Fruit fly (Drosophila melanogaster) whole organism, embryonic: Measurements from ENCODE around the gene mdu.
A peak's percentile ranks its signal among the peaks of the same experiment; 100 is the strongest.

Source experiments
- Aef1 ChIP-seq: fragments of 200-800 bp; sonication (Bioruptor generic); IDR thresholded peaks from 3 replicates; pipeline ENCODE4 v1.3.6; 2022; ENCODE audit warnings: missing biosample characterization, missing genetic modification characterization
- Atf6 ChIP-seq: fragments of 200-800 bp; sonication (Bioruptor generic); IDR thresholded peaks from 2 replicates; pipeline ENCODE4 v1.3.6; 2022; ENCODE audit warnings: missing biosample characterization, missing genetic modification characterization
- CG10431 ChIP-seq: fragments of 200-800 bp; sonication (Bioruptor generic); optimal IDR thresholded peaks from 3 replicates; lab custom pipeline; 2018; ENCODE audit warnings: missing biosample characterization, mild to moderate bottlenecking, missing genetic modification characterization
- CG11695 ChIP-seq: fragments of 200-800 bp; sonication (Bioruptor generic); IDR thresholded peaks from 3 replicates; pipeline ENCODE4 v1.3.6; 2022; ENCODE audit warnings: missing biosample characterization, missing genetic modification characterization
- CG12155 ChIP-seq: fragments of 200-800 bp; sonication (Bioruptor generic); optimal IDR thresholded peaks from 3 replicates; lab custom pipeline; 2016; ENCODE audit warnings: missing biosample characterization, missing genetic modification characterization
- CG12299 ChIP-seq: fragments of 200-800 bp; sonication (Bioruptor generic); optimal IDR thresholded peaks from 2 replicates; lab custom pipeline; 2018; ENCODE audit warnings: missing biosample characterization, mild to moderate bottlenecking, missing genetic modification characterization
- CG13775 ChIP-seq: fragments of 200-800 bp; sonication (Bioruptor generic); optimal IDR thresholded peaks from 3 replicates; lab custom pipeline; 2017; ENCODE audit warnings: missing biosample characterization, mild to moderate bottlenecking, missing genetic modification characterization
- CG14667 ChIP-seq: fragments of 200-800 bp; sonication (Bioruptor generic); IDR thresholded peaks from 2 replicates; pipeline ENCODE4 v1.3.6; 2022; ENCODE audit warnings: missing biosample characterization, missing genetic modification characterization
- CG1529 ChIP-seq: fragments of 200-800 bp; sonication (Bioruptor generic); optimal IDR thresholded peaks from 3 replicates; lab custom pipeline; 2018; ENCODE audit warnings: missing biosample characterization, missing genetic modification characterization
- CG17912 ChIP-seq: fragments of 200-800 bp; sonication (Bioruptor generic); optimal IDR thresholded peaks from 2 replicates; lab custom pipeline; 2018; ENCODE audit warnings: missing biosample characterization, mild to moderate bottlenecking, missing genetic modification characterization
- CG18599 ChIP-seq: fragments of 200-800 bp; sonication (Bioruptor generic); optimal IDR thresholded peaks from 3 replicates; lab custom pipeline; 2017; ENCODE audit warnings: missing biosample characterization, missing genetic modification characterization, mild to moderate bottlenecking, moderate library complexity, missing genetic modification reagents
- CG2129 ChIP-seq: fragments of 200-800 bp; sonication (Bioruptor generic); IDR thresholded peaks from 2 replicates; pipeline ENCODE4 v1.3.6; 2022; ENCODE audit warnings: missing biosample characterization, missing genetic modification characterization; ENCODE audit not compliant: partially characterized antibody
- CG2199 ChIP-seq: fragments of 200-800 bp; sonication (Bioruptor generic); IDR thresholded peaks from 3 replicates; pipeline ENCODE4 v1.3.6; 2022; ENCODE audit warnings: missing biosample characterization, missing genetic modification characterization
- CG2889 ChIP-seq: fragments of 200-800 bp; sonication (Bioruptor generic); IDR thresholded peaks from 3 replicates; pipeline ENCODE4 v1.3.6; 2022; ENCODE audit warnings: missing biosample characterization, missing genetic modification characterization
- CG32767 ChIP-seq: fragments of 200-800 bp; sonication (Bioruptor generic); IDR thresholded peaks from 2 replicates; pipeline ENCODE4 v1.3.6; 2022; ENCODE audit warnings: missing biosample characterization, missing genetic modification characterization
- CG34422 ChIP-seq: fragments of 200-800 bp; sonication (Bioruptor generic); IDR thresholded peaks from 3 replicates; pipeline ENCODE4 v1.3.6; 2022; ENCODE audit warnings: missing biosample characterization, missing genetic modification characterization
- CG6654 ChIP-seq: fragments of 200-800 bp; sonication (Bioruptor generic); optimal IDR thresholded peaks from 2 replicates; lab custom pipeline; 2017; ENCODE audit warnings: missing biosample characterization, mild to moderate bottlenecking, missing genetic modification characterization
- CG7357 ChIP-seq: fragments of 200-800 bp; sonication (Bioruptor generic); IDR thresholded peaks from 3 replicates; pipeline ENCODE4 v1.3.6; 2022; ENCODE audit warnings: missing biosample characterization, missing genetic modification characterization
- CG8944 ChIP-seq: fragments of 200-800 bp; sonication (Bioruptor generic); optimal IDR thresholded peaks from 3 replicates; lab custom pipeline; 2016; ENCODE audit warnings: missing biosample characterization, missing genetic modification characterization
- CG9797 ChIP-seq: fragments of 200-800 bp; sonication (Bioruptor generic); optimal IDR thresholded peaks from 3 replicates; lab custom pipeline; 2018; ENCODE audit warnings: missing biosample characterization, mild to moderate bottlenecking, missing genetic modification characterization
- CG9932 ChIP-seq: fragments of 200-800 bp; sonication (Bioruptor generic); IDR thresholded peaks from 2 replicates; pipeline ENCODE4 v1.3.6; 2022; ENCODE audit warnings: missing biosample characterization, missing genetic modification characterization
- CrebB ChIP-seq: fragments of 200-800 bp; sonication (Bioruptor generic); optimal IDR thresholded peaks from 3 replicates; lab custom pipeline; 2018; ENCODE audit warnings: missing biosample characterization, mild to moderate bottlenecking, missing genetic modification characterization
- Dp ChIP-seq: fragments of 200-800 bp; sonication (Bioruptor generic); optimal IDR thresholded peaks from 2 replicates; lab custom pipeline; 2018; ENCODE audit warnings: missing biosample characterization, mild to moderate bottlenecking, missing genetic modification characterization, moderate library complexity
- HmgD ChIP-seq: fragments of 200-800 bp; sonication (Bioruptor generic); optimal IDR thresholded peaks from 3 replicates; lab custom pipeline; 2016; ENCODE audit warnings: missing biosample characterization, missing genetic modification characterization
- Hsf ChIP-seq: fragments of 200-800 bp; sonication (Bioruptor generic); optimal IDR thresholded peaks from 3 replicates; lab custom pipeline; 2016; ENCODE audit warnings: missing biosample characterization, missing genetic modification characterization
- Jarid2 ChIP-seq: fragments of 200-800 bp; sonication (Bioruptor generic); optimal IDR thresholded peaks from 3 replicates; lab custom pipeline; 2017; ENCODE audit warnings: mild to moderate bottlenecking, missing biosample characterization, missing genetic modification reagents, missing genetic modification characterization
- MESR4 ChIP-seq: fragments of 200-800 bp; sonication (Bioruptor generic); optimal IDR thresholded peaks from 2 replicates; lab custom pipeline; 2018; ENCODE audit warnings: missing biosample characterization, mild to moderate bottlenecking, missing genetic modification characterization, moderate library complexity
- NfI ChIP-seq: fragments of 200-800 bp; sonication (Bioruptor generic); optimal IDR thresholded peaks from 3 replicates; lab custom pipeline; 2018; ENCODE audit warnings: missing biosample characterization, mild to moderate bottlenecking, missing genetic modification characterization, moderate library complexity
- PHDP ChIP-seq: fragments of 200-800 bp; sonication (Bioruptor generic); optimal IDR thresholded peaks from 3 replicates; lab custom pipeline; 2018; ENCODE audit warnings: missing biosample characterization, mild to moderate bottlenecking, missing genetic modification characterization, moderate library complexity
- Poxn ChIP-seq: fragments of 200-800 bp; sonication (Bioruptor generic); IDR thresholded peaks from 2 replicates; pipeline ENCODE4 v1.3.6; 2022; ENCODE audit warnings: missing biosample characterization, missing genetic modification characterization
- Sry-δ ChIP-seq: fragments of 200-800 bp; sonication (Bioruptor generic); optimal IDR thresholded peaks from 2 replicates; lab custom pipeline; 2016; ENCODE audit warnings: missing biosample characterization, missing genetic modification characterization
- ap ChIP-seq: fragments of 200-800 bp; sonication (Bioruptor generic); IDR thresholded peaks from 2 replicates; pipeline ENCODE4 v1.3.6; 2022; ENCODE audit warnings: missing biosample characterization, missing genetic modification characterization
- ato ChIP-seq: fragments of 200-800 bp; sonication (Bioruptor generic); IDR thresholded peaks from 2 replicates; pipeline ENCODE4 v1.3.6; 2022; ENCODE audit warnings: missing biosample characterization, missing genetic modification characterization; ENCODE audit not compliant: partially characterized antibody
- bowl ChIP-seq: fragments of 200-800 bp; sonication (Bioruptor generic); IDR thresholded peaks from 2 replicates; pipeline ENCODE4 v1.3.6; 2022; ENCODE audit warnings: missing biosample characterization, missing genetic modification characterization
- btn ChIP-seq: fragments of 200-800 bp; sonication (Bioruptor generic); optimal IDR thresholded peaks from 2 replicates; lab custom pipeline; 2016; ENCODE audit warnings: missing biosample characterization, missing genetic modification characterization
- en ChIP-seq: fragments of 200-800 bp; sonication (Bioruptor generic); optimal IDR thresholded peaks from 2 replicates; lab custom pipeline; 2016; ENCODE audit warnings: missing biosample characterization, missing genetic modification characterization
- ewg ChIP-seq: fragments of 200-800 bp; sonication (Bioruptor generic); optimal IDR thresholded peaks from 3 replicates; lab custom pipeline; 2017; ENCODE audit warnings: mild to moderate bottlenecking, missing biosample characterization, missing genetic modification reagents, missing genetic modification characterization
- fu2 ChIP-seq: fragments of 200-800 bp; sonication (Bioruptor generic); optimal IDR thresholded peaks from 2 replicates; lab custom pipeline; 2016; ENCODE audit warnings: missing biosample characterization, missing genetic modification characterization
- grn ChIP-seq: fragments of 200-800 bp; sonication (Bioruptor generic); optimal IDR thresholded peaks from 3 replicates; lab custom pipeline; 2017; ENCODE audit warnings: missing biosample characterization, missing genetic modification characterization
- ken ChIP-seq: fragments of 200-800 bp; sonication (Bioruptor generic); IDR thresholded peaks from 3 replicates; pipeline ENCODE4 v1.3.6; 2022; ENCODE audit warnings: missing biosample characterization, missing genetic modification characterization
- p53 ChIP-seq: fragments of 200-800 bp; sonication (Bioruptor generic); optimal IDR thresholded peaks from 2 replicates; lab custom pipeline; 2016; ENCODE audit warnings: missing biosample characterization, missing genetic modification characterization
- pan ChIP-seq, 4 experiments: fragments of >200 bp in 3 of 4; fragments of 200-800 bp in 1 of 4; sonication (Bioruptor generic) in 1 of 4; optimal IDR thresholded peaks in 3 of 4; IDR thresholded peaks in 1 of 4; 2 replicates each; pipeline versions ENCODE4 v1.3.6 to Lab custom; 2017 to 2022; ENCODE audit warnings: missing biosample characterization in 2 of 4, missing genetic modification characterization in 2 of 4, mixed read lengths in 1 of 4
- psq ChIP-seq: fragments of 200-800 bp; sonication (Bioruptor generic); optimal IDR thresholded peaks from 2 replicates; lab custom pipeline; 2017; ENCODE audit warnings: missing biosample characterization, missing genetic modification characterization
- ranshi ChIP-seq: fragments of 200-800 bp; sonication (Bioruptor generic); IDR thresholded peaks from 2 replicates; pipeline ENCODE4 v1.3.6; 2022; ENCODE audit warnings: missing biosample characterization, missing genetic modification characterization
- run ChIP-seq: fragments of 200-800 bp; sonication (Bioruptor generic); optimal IDR thresholded peaks from 3 replicates; lab custom pipeline; 2018; ENCODE audit warnings: missing biosample characterization, mild to moderate bottlenecking, missing genetic modification characterization
- stc ChIP-seq: fragments of 200-800 bp; sonication (Bioruptor generic); IDR thresholded peaks from 2 replicates; pipeline ENCODE4 v1.3.6; 2022; ENCODE audit warnings: missing biosample characterization, missing genetic modification characterization
- tio ChIP-seq: fragments of 200-800 bp; sonication (Bioruptor generic); optimal IDR thresholded peaks from 2 replicates; lab custom pipeline; 2017; ENCODE audit warnings: missing biosample characterization, missing genetic modification characterization, inconsistent platforms
- toy ChIP-seq: fragments of 200-800 bp; sonication (Bioruptor generic); IDR thresholded peaks from 2 replicates; pipeline ENCODE4 v1.3.6; 2022; ENCODE audit warnings: missing biosample characterization, missing genetic modification characterization
- trh ChIP-seq: fragments of 200-800 bp; sonication (Bioruptor generic); optimal IDR thresholded peaks from 2 replicates; lab custom pipeline; 2016; ENCODE audit warnings: missing biosample characterization, missing genetic modification characterization
- tup ChIP-seq: fragments of 200-800 bp; sonication (Bioruptor generic); optimal IDR thresholded peaks from 2 replicates; lab custom pipeline; 2016; ENCODE audit warnings: missing biosample characterization, mild to moderate bottlenecking, missing genetic modification characterization, moderate library complexity
- tx ChIP-seq: fragments of 200-800 bp; sonication (Bioruptor generic); optimal IDR thresholded peaks from 2 replicates; lab custom pipeline; 2016; ENCODE audit warnings: missing biosample characterization, missing genetic modification characterization
- yki ChIP-seq: fragments of >200 bp; optimal IDR thresholded peaks from 3 replicates; lab custom pipeline; 2018
- zfh2 ChIP-seq: fragments of 200-800 bp; sonication (Bioruptor generic); optimal IDR thresholded peaks from 2 replicates; lab custom pipeline; 2016; ENCODE audit warnings: missing biosample characterization, missing genetic modification characterization

The mdu gene

DNA sequence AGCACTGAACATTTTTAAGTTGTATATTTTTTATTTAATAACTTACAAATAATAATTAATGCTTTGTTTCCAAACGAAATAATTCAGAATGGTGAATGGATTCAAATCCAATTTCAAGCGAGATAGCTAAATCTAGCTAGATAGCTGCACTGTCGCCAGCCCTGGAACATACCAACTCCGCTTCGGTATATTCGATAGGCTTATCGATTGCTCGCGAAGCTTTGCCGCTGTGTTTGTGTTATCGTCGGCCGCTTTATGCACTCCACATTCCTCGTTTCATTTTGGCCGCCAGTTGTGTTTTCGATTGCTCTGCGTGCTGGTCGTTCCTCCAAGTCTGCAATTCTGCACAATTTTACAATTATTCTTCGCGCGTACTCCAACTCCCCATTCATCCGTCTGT lies at the start of gene mdu:
Gene mdu (plus strand): TSS at position 259 of the 400 bp plus-strand sequence.
- TF ChIP-seq PHDP, result no peak
- TF ChIP-seq psq (GFP tag; lab: Kevin White, UChicago), result no peak
- TF ChIP-seq ranshi (GFP tag; lab: Robert Waterston, UW), result peak; percentile 38; the same call in 1 of the 2 replicates
- no peak for TF ChIP-seq ap
- TF ChIP-seq en, result no peak
- no peak for TF ChIP-seq CG11695 (GFP tag; lab: Robert Waterston, UW)
- TF ChIP-seq CG12155 (GFP tag; lab: Kevin White, UChicago), result no peak
- no peak for TF ChIP-seq run (tag; lab: Kevin White, UChicago)
- TF ChIP-seq trh (GFP tag; lab: Kevin White, UChicago), result no peak
- TF ChIP-seq ato (GFP tag; lab: Robert Waterston, UW), result 0 out of 2 replicates have a peak, but pooled peaks have one; percentile 14
- TF ChIP-seq Hsf, result no peak
- no peak for TF ChIP-seq toy
- no peak for TF ChIP-seq CG2889 (GFP tag; lab: Robert Waterston, UW)
- peak; percentile 30 for TF ChIP-seq Dp (GFP tag; lab: Kevin White, UChicago)
- no peak for TF ChIP-seq HmgD (GFP tag; lab: Kevin White, UChicago)
- TF ChIP-seq CrebB, result no peak
- no peak for TF ChIP-seq CG9797 (GFP tag; lab: Kevin White, UChicago)
- no peak for TF ChIP-seq CG1529 (GFP tag; lab: Kevin White, UChicago)
- no peak for TF ChIP-seq CG12299
- no peak for TF ChIP-seq grn (GFP tag; lab: Kevin White, UChicago)
- TF ChIP-seq CG10431 (GFP tag; lab: Kevin White, UChicago), result no peak
- TF ChIP-seq ewg (GFP tag; lab: Kevin White, UChicago), result no peak
- TF ChIP-seq CG13775, result no peak
- TF ChIP-seq CG32767, result no peak
- no peak for TF ChIP-seq tio (GFP tag; lab: Kevin White, UChicago)
- TF ChIP-seq CG14667, result no peak
- TF ChIP-seq fu2 (GFP tag; lab: Kevin White, UChicago), result no peak
- no peak for TF ChIP-seq yki (lab: Kevin White, UChicago)
- peak; percentile 25 for TF ChIP-seq CG18599
- peak; percentile 30 for TF ChIP-seq Sry-δ (GFP tag; lab: Kevin White, UChicago)
- TF ChIP-seq tx (GFP tag; lab: Kevin White, UChicago), result no peak
- TF ChIP-seq p53 (GFP tag; lab: Kevin White, UChicago), result no peak
- no peak for TF ChIP-seq tup (GFP tag; lab: Kevin White, UChicago)
- no peak for TF ChIP-seq stc (GFP tag; lab: Robert Waterston, UW)
- TF ChIP-seq btn, result no peak
- peak; percentile 31; the same call in 1 of the 3 replicates for TF ChIP-seq Aef1 (GFP tag; lab: Robert Waterston, UW)
- no peak for TF ChIP-seq MESR4 (GFP tag; lab: Kevin White, UChicago)
- TF ChIP-seq CG2129 (GFP tag; lab: Robert Waterston, UW), result no peak
- no peak for TF ChIP-seq CG7357
- peak; percentile 67 for TF ChIP-seq Jarid2 (GFP tag; lab: Kevin White, UChicago)
- TF ChIP-seq CG6654 (GFP tag; lab: Kevin White, UChicago), result no peak
- no peak for TF ChIP-seq CG34422 (GFP tag; lab: Robert Waterston, UW)
- no peak for TF ChIP-seq Poxn (GFP tag; lab: Robert Waterston, UW)
- TF ChIP-seq CG17912, result no peak
- peak; percentile 4 for TF ChIP-seq zfh2
- TF ChIP-seq Atf6 (GFP tag; lab: Robert Waterston, UW), result no peak
- no peak for TF ChIP-seq pan (optimal IDR thresholded peaks at IDR 0.05; lab: Kevin White, UChicago)
- no peak for TF ChIP-seq pan (GFP tag; optimal IDR thresholded peaks at IDR 0.05 in 1 of 2, IDR thresholded peaks at IDR 0.05 in 1 of 2)
- no peak for TF ChIP-seq ken (GFP tag; lab: Robert Waterston, UW)
- no peak for TF ChIP-seq CG8944
- peak; percentile 59 for TF ChIP-seq CG9932 (GFP tag; lab: Robert Waterston, UW)
- no peak for TF ChIP-seq bowl (GFP tag; lab: Robert Waterston, UW)
- no peak for TF ChIP-seq NfI (GFP tag; lab: Kevin White, UChicago)
- no peak for TF ChIP-seq CG2199 (GFP tag; lab: Robert Waterston, UW)
